Fruit fly (Drosophila melanogaster): ENCODE results near the gene CG7542.
A peak's percentile ranks its signal among the peaks of the same experiment; 100 is the strongest.

Gene CG7542

dm6 chr3L:17532197-17532596 is 17.4 kb upstream of the CG7542 start (continued):
- peak; percentile 44; the same call in 1 of the 2 replicates for TF ChIP-seq vvl (GFP tag; IDR thresholded peaks at IDR 0.05)
- peak; percentile 51; the same call in 2 of the 3 replicates for TF ChIP-seq CG17361 (GFP tag; IDR thresholded peaks at IDR 0.05)
- peak; percentile 6 for TF ChIP-seq Hr3 (GFP tag; optimal IDR thresholded peaks at IDR 0.05)
- peak; percentile 52 for TF ChIP-seq lilli (GFP tag; optimal IDR thresholded peaks at IDR 0.05)
- no peak for TF ChIP-seq Ravus (GFP tag; IDR thresholded peaks at IDR 0.05)
- TF ChIP-seq Drgx (GFP tag; IDR thresholded peaks at IDR 0.05), result no peak
- 0 out of 2 replicates have a peak, but pooled peaks have one; percentile 24 for TF ChIP-seq CG11247 (GFP tag; IDR thresholded peaks at IDR 0.05)
- peak; percentile 37 for TF ChIP-seq CG7839 (tag; optimal IDR thresholded peaks at IDR 0.05)
- peak; percentile 15 for TF ChIP-seq cwo (GFP tag; optimal IDR thresholded peaks at IDR 0.05)
- no peak for TF ChIP-seq Scr (GFP tag; IDR thresholded peaks at IDR 0.05; ENCODE audit: partially characterized antibody)
- TF ChIP-seq dm (GFP tag; optimal IDR thresholded peaks at IDR 0.05), result no peak
- TF ChIP-seq Awh (GFP tag; IDR thresholded peaks at IDR 0.05), result 0 out of 2 replicates have a peak, but pooled peaks have one; percentile 46
- peak; percentile 46; the same call in 1 of the 2 replicates for TF ChIP-seq CG32767 (GFP tag; IDR thresholded peaks at IDR 0.05)
- TF ChIP-seq chm (GFP tag; IDR thresholded peaks at IDR 0.05), result peak; percentile 47; the same call in 1 of the 2 replicates
- TF ChIP-seq CG4424 (GFP tag; optimal IDR thresholded peaks at IDR 0.05), result peak; percentile 24
- peak; percentile 49 for TF ChIP-seq nmo (GFP tag; optimal IDR thresholded peaks at IDR 0.05)
- TF ChIP-seq Hmx (GFP tag; optimal IDR thresholded peaks at IDR 0.05), result no peak
- TF ChIP-seq CG3847 (GFP tag; IDR thresholded peaks at IDR 0.05), result 0 out of 2 replicates have a peak, but pooled peaks have one; percentile 22
- no peak for TF ChIP-seq sima (GFP tag; optimal IDR thresholded peaks at IDR 0.05)
- peak; percentile 44 for TF ChIP-seq Asciz (GFP tag; optimal IDR thresholded peaks at IDR 0.05)
- TF ChIP-seq CG9609 (GFP tag; optimal IDR thresholded peaks at IDR 0.05), result no peak
- TF ChIP-seq NC2α (GFP tag; optimal IDR thresholded peaks at IDR 0.05), result no peak
- 0 out of 2 replicates have a peak, but pooled peaks have one; percentile 27 for TF ChIP-seq lmd (GFP tag; IDR thresholded peaks at IDR 0.05)
- TF ChIP-seq CG12155 (GFP tag; optimal IDR thresholded peaks at IDR 0.05), result no peak
- peak; percentile 54 for TF ChIP-seq slbo (GFP tag; IDR thresholded peaks at IDR 0.05)
- TF ChIP-seq lola (GFP tag; optimal IDR thresholded peaks at IDR 0.05), result peak in 1 of 3 experiments; percentile 40
- peak; percentile 36 for TF ChIP-seq CG15269 (tag; optimal IDR thresholded peaks at IDR 0.05)
- TF ChIP-seq CG8924 (tag; optimal IDR thresholded peaks at IDR 0.05), result peak; percentile 34
- TF ChIP-seq Xrp1 (GFP tag; IDR thresholded peaks at IDR 0.05), result peak; percentile 56; the same call in 1 of the 2 replicates
- TF ChIP-seq CG17359 (tag; optimal IDR thresholded peaks at IDR 0.05), result peak; percentile 59
- no peak for TF ChIP-seq vnd (GFP tag; IDR thresholded peaks at IDR 0.05; ENCODE audit: partially characterized antibody)
- 0 out of 2 replicates have a peak, but pooled peaks have one; percentile 4 for TF ChIP-seq CG1024 (GFP tag; IDR thresholded peaks at IDR 0.05)
- no peak for TF ChIP-seq dimm (GFP tag; IDR thresholded peaks at IDR 0.05)
- TF ChIP-seq CG2875 (GFP tag; optimal IDR thresholded peaks at IDR 0.05), result peak; percentile 27
- TF ChIP-seq CG18619 (GFP tag; optimal IDR thresholded peaks at IDR 0.05), result peak; percentile 23
- peak; percentile 24 for TF ChIP-seq bcd (GFP tag; optimal IDR thresholded peaks at IDR 0.05)
- TF ChIP-seq CG15011 (GFP tag; optimal IDR thresholded peaks at IDR 0.05), result peak; percentile 11
- TF ChIP-seq CG10267 (tag; optimal IDR thresholded peaks at IDR 0.05), result peak; percentile 12
- TF ChIP-seq CG17912 (GFP tag; optimal IDR thresholded peaks at IDR 0.05), result no peak
- peak; percentile 16 for TF ChIP-seq CG4820 (GFP tag; optimal IDR thresholded peaks at IDR 0.05)
- TF ChIP-seq eve (GFP tag; optimal IDR thresholded peaks at IDR 0.05), result peak in 1 of 2 experiments; percentile 19
- no peak for TF ChIP-seq CG12071 (GFP tag; optimal IDR thresholded peaks at IDR 0.05)

Data from whole organism, embryonic.